Worm (Caenorhabditis elegans) whole organism, L3 larva: ENCODE results near the gene ZC477.7.

Experiments
- daf-12 ChIP-seq: fragments of 150-350 bp; optimal IDR thresholded peaks from 2 replicates; lab custom pipeline; 2014; ENCODE audit warnings: missing biosample characterization, missing genetic modification reagents, missing genetic modification characterization
- elt-1 ChIP-seq: fragments of 150-350 bp; optimal IDR thresholded peaks from 2 replicates; lab custom pipeline; 2014; ENCODE audit warnings: missing biosample characterization, missing genetic modification characterization
- fos-1 ChIP-seq: fragments of 150-350 bp; optimal IDR thresholded peaks from 2 replicates; lab custom pipeline; 2014; ENCODE audit warnings: missing biosample characterization, missing genetic modification characterization
- mdl-1 ChIP-seq: fragments of 150-350 bp; optimal IDR thresholded peaks from 2 replicates; lab custom pipeline; 2014; ENCODE audit warnings: missing biosample characterization, missing genetic modification characterization
- nhr-12 ChIP-seq: fragments of 150-350 bp; optimal IDR thresholded peaks from 2 replicates; lab custom pipeline; 2014; ENCODE audit warnings: missing biosample characterization, missing genetic modification characterization
- nhr-237 ChIP-seq: fragments of 150-350 bp; optimal IDR thresholded peaks from 2 replicates; lab custom pipeline; 2014; ENCODE audit warnings: missing biosample characterization, missing genetic modification characterization
- nhr-28 ChIP-seq: fragments of 150-350 bp; optimal IDR thresholded peaks from 2 replicates; lab custom pipeline; 2014; ENCODE audit warnings: missing biosample characterization, missing genetic modification characterization
- nhr-76 ChIP-seq: fragments of 150-350 bp; sonication (generic microtip); optimal IDR thresholded peaks from 5 replicates; lab custom pipeline; 2014; ENCODE audit warnings: missing biosample characterization, missing genetic modification characterization
- nhr-77 ChIP-seq: fragments of 150-350 bp; optimal IDR thresholded peaks from 2 replicates; lab custom pipeline; 2014; ENCODE audit warnings: missing biosample characterization, missing genetic modification characterization
- pqm-1 ChIP-seq: fragments of 150-350 bp; optimal IDR thresholded peaks from 2 replicates; lab custom pipeline; 2017; ENCODE audit warnings: missing biosample characterization, missing genetic modification characterization, inconsistent platforms
- tbx-2 ChIP-seq: sonication (generic microtip); optimal IDR thresholded peaks from 2 replicates; lab custom pipeline; 2016; ENCODE audit warnings: mild to moderate bottlenecking, missing genetic modification characterization, missing compliant biosample characterization
- unc-62 ChIP-seq: fragments of 150-350 bp; sonication (generic microtip); optimal IDR thresholded peaks from 4 replicates; lab custom pipeline; 2014; ENCODE audit warnings: missing biosample characterization, missing genetic modification reagents, missing genetic modification characterization

DNA sequence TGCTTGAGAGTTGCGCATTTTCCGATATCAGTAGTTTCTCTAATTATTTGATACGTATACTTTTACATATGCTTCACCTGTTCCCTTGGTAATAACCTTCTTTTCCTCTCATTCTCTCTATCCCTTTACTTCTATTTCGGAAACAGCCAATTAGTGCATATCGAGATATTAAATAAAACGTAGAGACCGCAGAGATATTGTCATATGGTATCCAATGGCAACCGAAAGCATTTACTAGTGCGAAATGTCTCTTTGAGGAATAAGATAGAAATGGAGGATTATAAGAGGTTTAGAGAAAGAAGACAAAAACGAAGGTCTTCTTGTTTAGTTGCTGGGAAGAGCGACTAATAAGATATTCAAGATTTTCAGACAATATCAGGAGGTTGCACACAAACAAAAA lies 45.1 kb upstream of the ZC477.7 start, which contains the start of gene maph-9:
- TF ChIP-seq pqm-1 (tag; lab: Kevin White, UChicago) (no peak), fos-1 (tag; lab: Kevin White, UChicago) (no peak), elt-1 (tag; lab: Kevin White, UChicago) (no peak), nhr-76 (tag; lab: Kevin White, UChicago) (no peak), mdl-1 (tag; lab: Kevin White, UChicago) (no peak), nhr-237 (tag; lab: Kevin White, UChicago) (no peak), nhr-28 (tag; lab: Kevin White, UChicago) (no peak), tbx-2 (tag; lab: Kevin White, UChicago) (no peak), nhr-77 (no peak), nhr-12 (tag; lab: Kevin White, UChicago) (no peak), unc-62 (GFP tag; lab: Kevin White, UChicago) (no peak), daf-12 (no peak)
